Fruit fly (Drosophila melanogaster) whole organism, adult: ENCODE data around the gene cue.
A peak's percentile ranks its signal among the peaks of the same experiment; 100 is the strongest.

ENCODE experiments used
- CG11617 ChIP-seq: fragments of 200-800 bp; sonication (Bioruptor generic); optimal IDR thresholded peaks from 2 replicates; lab custom pipeline; 2017; ENCODE audit warnings: mild to moderate bottlenecking, missing biosample characterization, missing genetic modification reagents, missing genetic modification characterization
- CG12768 ChIP-seq: fragments of 200-800 bp; sonication (Bioruptor generic); optimal IDR thresholded peaks from 2 replicates; lab custom pipeline; 2017; ENCODE audit warnings: missing biosample characterization, missing genetic modification characterization, mild to moderate bottlenecking, moderate library complexity, missing genetic modification reagents
- CG14711 ChIP-seq: fragments of 200-800 bp; sonication (Bioruptor generic); optimal IDR thresholded peaks from 2 replicates; lab custom pipeline; 2018; ENCODE audit warnings: missing biosample characterization, mild to moderate bottlenecking, missing genetic modification characterization, moderate library complexity
- CG1620 ChIP-seq: fragments of 200-800 bp; sonication (Bioruptor generic); optimal IDR thresholded peaks from 2 replicates; lab custom pipeline; 2016; ENCODE audit warnings: missing biosample characterization, missing genetic modification characterization
- CG33017 ChIP-seq: fragments of 200-800 bp; sonication (Bioruptor generic); optimal IDR thresholded peaks from 2 replicates; lab custom pipeline; 2018; ENCODE audit warnings: missing biosample characterization, mild to moderate bottlenecking, missing genetic modification characterization, moderate library complexity
- CG5204 ChIP-seq: fragments of 200-800 bp; sonication (Bioruptor generic); optimal IDR thresholded peaks from 2 replicates; lab custom pipeline; 2016; ENCODE audit warnings: missing biosample characterization, missing genetic modification characterization
- CG7045 ChIP-seq: fragments of 200-800 bp; sonication (Bioruptor generic); optimal IDR thresholded peaks from 2 replicates; lab custom pipeline; 2017; ENCODE audit warnings: missing biosample characterization, mild to moderate bottlenecking, missing genetic modification characterization
- CG7101 ChIP-seq: fragments of 200-800 bp; sonication (Bioruptor generic); optimal IDR thresholded peaks from 2 replicates; lab custom pipeline; 2018; ENCODE audit warnings: missing biosample characterization, mild to moderate bottlenecking, missing genetic modification characterization, moderate library complexity
- Clk ChIP-seq: fragments of 200-800 bp; sonication (Bioruptor generic); optimal IDR thresholded peaks from 2 replicates; lab custom pipeline; 2017; ENCODE audit warnings: missing biosample characterization, missing genetic modification characterization
- Crg-1 ChIP-seq: fragments of 200-800 bp; sonication (Bioruptor generic); optimal IDR thresholded peaks from 2 replicates; lab custom pipeline; 2016; ENCODE audit warnings: missing biosample characterization, missing genetic modification characterization
- Hr96 ChIP-seq: fragments of 200-800 bp; sonication (Bioruptor generic); optimal IDR thresholded peaks from 2 replicates; lab custom pipeline; 2016; ENCODE audit warnings: missing biosample characterization, missing genetic modification characterization
- Mnt ChIP-seq: fragments of 200-800 bp; sonication (Bioruptor generic); optimal IDR thresholded peaks from 2 replicates; lab custom pipeline; 2016; ENCODE audit warnings: missing biosample characterization, mild to moderate bottlenecking, missing genetic modification characterization
- bab1 ChIP-seq: fragments of 200-800 bp; sonication (Bioruptor generic); optimal IDR thresholded peaks from 3 replicates; lab custom pipeline; 2019; ENCODE audit warnings: missing biosample characterization, mild to moderate bottlenecking, missing genetic modification characterization, moderate library complexity
- cic ChIP-seq: fragments of 200-800 bp; sonication (Bioruptor generic); optimal IDR thresholded peaks from 2 replicates; lab custom pipeline; 2017; ENCODE audit warnings: missing biosample characterization, mild to moderate bottlenecking, missing genetic modification characterization, moderate library complexity
- cnc ChIP-seq, 2 experiments: fragments of >200 bp; optimal IDR thresholded peaks; 2 replicates each; lab custom pipeline; 2017
- kay ChIP-seq: fragments of 200-800 bp; sonication (Bioruptor generic); peaks from one replicate; lab custom pipeline; 2016; ENCODE audit warnings: missing biosample characterization, missing genetic modification characterization, borderline replicate concordance
- ovo ChIP-seq: fragments of 200-800 bp; sonication (Bioruptor generic); optimal IDR thresholded peaks from 2 replicates; lab custom pipeline; 2016; ENCODE audit warnings: missing biosample characterization, missing genetic modification characterization
- pad ChIP-seq: fragments of 200-800 bp; sonication (Bioruptor generic); optimal IDR thresholded peaks from 3 replicates; lab custom pipeline; 2017; ENCODE audit warnings: missing biosample characterization, missing genetic modification characterization, mild to moderate bottlenecking, moderate library complexity, missing genetic modification reagents
- tj ChIP-seq: fragments of 200-800 bp; sonication (Bioruptor generic); optimal IDR thresholded peaks from 3 replicates; lab custom pipeline; 2017; ENCODE audit warnings: missing biosample characterization, mild to moderate bottlenecking, missing genetic modification characterization, moderate library complexity
- toe ChIP-seq: fragments of 200-800 bp; sonication (Bioruptor generic); optimal IDR thresholded peaks from 2 replicates; lab custom pipeline; 2016; ENCODE audit warnings: missing biosample characterization, missing genetic modification characterization

cue gene

dm6 chr3L:1531159-1531558 is 14.1 kb upstream of the cue start, which contains the start of gene Ir62a:
Gene Ir62a, minus strand, starts transcription at chr3L:1531259.
- TF ChIP-seq bab1 (GFP tag; lab: Kevin White, UChicago) (no peak), cnc (optimal IDR thresholded peaks at IDR 0.05; lab: Kevin White, UChicago) (no peak), CG5204 (no peak), CG14711 (tag; lab: Kevin White, UChicago) (no peak), ovo (GFP tag; lab: Kevin White, UChicago) (no peak), tj (GFP tag; lab: Kevin White, UChicago) (no peak), CG7045 (GFP tag; lab: Kevin White, UChicago) (no peak), pad (GFP tag; lab: Kevin White, UChicago) (no peak), CG1620 (no peak), CG11617 (GFP tag; lab: Kevin White, UChicago) (no peak), toe (GFP tag; lab: Kevin White, UChicago) (no peak), CG33017 (no peak), Mnt (no peak), Hr96 (GFP tag; lab: Kevin White, UChicago) (no peak)

- TF ChIP-seq bab1 (GFP tag; lab: Kevin White, UChicago): peak; percentile 58
- no peak for TF ChIP-seq Clk (GFP tag; lab: Kevin White, UChicago)
- TF ChIP-seq tj (GFP tag; lab: Kevin White, UChicago): peak; percentile 97
These were observed 1.9 kb upstream of the cue start for dm6 chr3L:1518715-1519603.

- peak; percentile 81 for TF ChIP-seq CG1620
- TF ChIP-seq ovo (GFP tag; lab: Kevin White, UChicago): peak; percentile 65
- peak; percentile 3 for TF ChIP-seq bab1 (GFP tag; lab: Kevin White, UChicago)
- peak; percentile 98 for TF ChIP-seq pad (GFP tag; lab: Kevin White, UChicago)
- no peak for TF ChIP-seq CG33017
- TF ChIP-seq kay: no peak
- peak; percentile 60 for TF ChIP-seq CG7101 (tag; lab: Kevin White, UChicago)
- TF ChIP-seq Hr96 (GFP tag; lab: Kevin White, UChicago): peak; percentile 68
- TF ChIP-seq CG5204: peak; percentile 65
- no peak for TF ChIP-seq CG12768
- no peak for TF ChIP-seq cnc (optimal IDR thresholded peaks at IDR 0.05; lab: Kevin White, UChicago)
- TF ChIP-seq CG7045 (GFP tag; lab: Kevin White, UChicago): no peak
- no peak for TF ChIP-seq cic (GFP tag; lab: Kevin White, UChicago)
- peak; percentile 55 for TF ChIP-seq toe (GFP tag; lab: Kevin White, UChicago)
- peak; percentile 75 for TF ChIP-seq Crg-1 (GFP tag; lab: Kevin White, UChicago)
- TF ChIP-seq Clk (GFP tag; lab: Kevin White, UChicago): peak; percentile 61
- peak; percentile 13 for TF ChIP-seq tj (GFP tag; lab: Kevin White, UChicago)
- peak; percentile 99 for TF ChIP-seq CG14711 (tag; lab: Kevin White, UChicago)
- peak; percentile 50 for TF ChIP-seq Mnt
- TF ChIP-seq CG11617 (GFP tag; lab: Kevin White, UChicago): peak; percentile 62
These were observed 390 bp upstream of the cue start for dm6 chr3L:1517274-1518047.

- TF ChIP-seq kay (no peak), CG1620 (no peak), Hr96 (GFP tag; lab: Kevin White, UChicago) (peak; percentile 35), CG14711 (tag; lab: Kevin White, UChicago) (peak; percentile 34), Mnt (peak; percentile 10), toe (GFP tag; lab: Kevin White, UChicago) (no peak), CG5204 (peak; percentile 21), ovo (GFP tag; lab: Kevin White, UChicago) (no peak), tj (GFP tag; lab: Kevin White, UChicago) (peak; percentile 91), pad (GFP tag; lab: Kevin White, UChicago) (no peak), CG7045 (GFP tag; lab: Kevin White, UChicago) (peak; percentile 26), cnc (optimal IDR thresholded peaks at IDR 0.05; lab: Kevin White, UChicago) (no peak), CG33017 (peak; percentile 46), CG11617 (GFP tag; lab: Kevin White, UChicago) (peak; percentile 52), CG12768 (no peak), CG7101 (tag; lab: Kevin White, UChicago) (peak; percentile 60), bab1 (GFP tag; lab: Kevin White, UChicago) (peak; percentile 82), Crg-1 (GFP tag; lab: Kevin White, UChicago) (peak; percentile 36), cic (GFP tag; lab: Kevin White, UChicago) (no peak)
These were observed 1.1 kb downstream of the cue start for dm6 chr3L:1515820-1516540.
